Fruit fly (Drosophila melanogaster) whole organism, embryonic: ENCODE results near the gene klar.
A peak's percentile ranks its signal among the peaks of the same experiment; 100 is the strongest.

Experiments used
- Adf1 ChIP-seq: fragments of 200-800 bp; sonication (Bioruptor generic); IDR thresholded peaks from 2 replicates; pipeline ENCODE4 v1.3.6; 2022; ENCODE audit warnings: missing biosample characterization, missing genetic modification characterization
- Atf-2 ChIP-seq: fragments of 200-800 bp; sonication (Bioruptor generic); optimal IDR thresholded peaks from 2 replicates; lab custom pipeline; 2016; ENCODE audit warnings: missing biosample characterization, missing genetic modification characterization
- Atf6 ChIP-seq: fragments of 200-800 bp; sonication (Bioruptor generic); IDR thresholded peaks from 2 replicates; pipeline ENCODE4 v1.3.6; 2022; ENCODE audit warnings: missing biosample characterization, missing genetic modification characterization
- C15 ChIP-seq: fragments of 200-800 bp; sonication (Bioruptor generic); IDR thresholded peaks from 3 replicates; pipeline ENCODE4 v1.3.6; 2022; ENCODE audit warnings: missing biosample characterization, missing genetic modification characterization
- CG11247 ChIP-seq: fragments of 200-800 bp; sonication (Bioruptor generic); IDR thresholded peaks from 2 replicates; pipeline ENCODE4 v1.3.6; 2022; ENCODE audit warnings: missing biosample characterization, missing genetic modification characterization
- CG11456 ChIP-seq: fragments of 200-800 bp; sonication (Bioruptor generic); IDR thresholded peaks from 3 replicates; pipeline ENCODE4 v1.3.6; 2022; ENCODE audit warnings: missing biosample characterization, missing genetic modification characterization
- CG12236 ChIP-seq: fragments of 200-800 bp; sonication (Bioruptor generic); optimal IDR thresholded peaks from 2 replicates; lab custom pipeline; 2016; ENCODE audit warnings: missing biosample characterization, missing genetic modification characterization
- CG12769 ChIP-seq: fragments of 200-800 bp; sonication (Bioruptor generic); optimal IDR thresholded peaks from 2 replicates; lab custom pipeline; 2019; ENCODE audit warnings: missing biosample characterization, mild to moderate bottlenecking, missing genetic modification characterization, moderate library complexity
- CG15514 ChIP-seq: fragments of 200-800 bp; sonication (Bioruptor generic); optimal IDR thresholded peaks from 3 replicates; lab custom pipeline; 2017; ENCODE audit warnings: missing biosample characterization, missing genetic modification characterization, mild to moderate bottlenecking, moderate library complexity, missing genetic modification reagents
- CG30020 ChIP-seq: fragments of 200-800 bp; optimal IDR thresholded peaks from 2 replicates; lab custom pipeline; 2019; ENCODE audit warnings: missing biosample characterization, mild to moderate bottlenecking, missing genetic modification characterization, moderate library complexity
- CG30431 ChIP-seq: fragments of 200-800 bp; sonication (Bioruptor generic); optimal IDR thresholded peaks from 2 replicates; lab custom pipeline; 2017; ENCODE audit warnings: missing biosample characterization, missing genetic modification characterization
- CG3847 ChIP-seq: fragments of 200-800 bp; sonication (Bioruptor generic); IDR thresholded peaks from 2 replicates; pipeline ENCODE4 v1.3.6; 2022; ENCODE audit warnings: missing biosample characterization, missing genetic modification characterization
- CG4360 ChIP-seq: fragments of 200-800 bp; sonication (Bioruptor generic); IDR thresholded peaks from 2 replicates; pipeline ENCODE4 v1.3.6; 2022; ENCODE audit warnings: missing biosample characterization, missing genetic modification characterization
- CG4424 ChIP-seq: fragments of 200-800 bp; sonication (Bioruptor generic); optimal IDR thresholded peaks from 3 replicates; lab custom pipeline; 2016; ENCODE audit warnings: missing biosample characterization, missing genetic modification characterization
- CG6272 ChIP-seq: fragments of 200-800 bp; sonication (Bioruptor generic); IDR thresholded peaks from 2 replicates; pipeline ENCODE4 v1.3.6; 2022; ENCODE audit warnings: missing biosample characterization, missing genetic modification characterization
- CG6654 ChIP-seq: fragments of 200-800 bp; sonication (Bioruptor generic); optimal IDR thresholded peaks from 2 replicates; lab custom pipeline; 2017; ENCODE audit warnings: missing biosample characterization, mild to moderate bottlenecking, missing genetic modification characterization
- CG6683 ChIP-seq: fragments of 200-800 bp; sonication (Bioruptor generic); optimal IDR thresholded peaks from 2 replicates; lab custom pipeline; 2017; ENCODE audit warnings: missing biosample characterization, mild to moderate bottlenecking, missing genetic modification characterization, missing genetic modification reagents
- CG6854 ChIP-seq: fragments of 200-800 bp; sonication (Bioruptor generic); optimal IDR thresholded peaks from 3 replicates; lab custom pipeline; 2017; ENCODE audit warnings: missing biosample characterization, mild to moderate bottlenecking, missing genetic modification characterization
- CG7271 ChIP-seq: fragments of 200-800 bp; sonication (Bioruptor generic); optimal IDR thresholded peaks from 2 replicates; lab custom pipeline; 2018; ENCODE audit warnings: missing biosample characterization, mild to moderate bottlenecking, missing genetic modification characterization, moderate library complexity
- CG7372 ChIP-seq: fragments of 200-800 bp; sonication (Bioruptor generic); IDR thresholded peaks from 2 replicates; pipeline ENCODE4 v1.3.6; 2022; ENCODE audit warnings: missing biosample characterization, missing genetic modification characterization
- CG8478 ChIP-seq: fragments of >200 bp; optimal IDR thresholded peaks from 2 replicates; lab custom pipeline; 2018
- Dll ChIP-seq: fragments of 200-800 bp; sonication (Bioruptor generic); IDR thresholded peaks from 4 replicates; pipeline ENCODE4 v1.3.6; 2022; ENCODE audit warnings: missing biosample characterization, missing genetic modification characterization; ENCODE audit not compliant: partially characterized antibody
- Dp ChIP-seq: fragments of 200-800 bp; sonication (Bioruptor generic); optimal IDR thresholded peaks from 2 replicates; lab custom pipeline; 2018; ENCODE audit warnings: missing biosample characterization, mild to moderate bottlenecking, missing genetic modification characterization, moderate library complexity
- Fer3 ChIP-seq: fragments of 200-800 bp; sonication (Bioruptor generic); optimal IDR thresholded peaks from 2 replicates; lab custom pipeline; 2018; ENCODE audit warnings: missing biosample characterization, mild to moderate bottlenecking, missing genetic modification characterization, moderate library complexity
- Hr3 ChIP-seq: fragments of 200-800 bp; sonication (Bioruptor generic); optimal IDR thresholded peaks from 3 replicates; lab custom pipeline; 2016; ENCODE audit warnings: missing biosample characterization, missing genetic modification characterization
- Hsf ChIP-seq: fragments of 200-800 bp; sonication (Bioruptor generic); optimal IDR thresholded peaks from 3 replicates; lab custom pipeline; 2016; ENCODE audit warnings: missing biosample characterization, missing genetic modification characterization
- Lpt ChIP-seq: fragments of >200 bp; optimal IDR thresholded peaks from 2 replicates; lab custom pipeline; 2018; ENCODE audit warnings: missing biosample characterization, missing genetic modification characterization
- MTF-1 ChIP-seq: fragments of 200-800 bp; sonication (Bioruptor generic); optimal IDR thresholded peaks from 2 replicates; lab custom pipeline; 2018; ENCODE audit warnings: missing biosample characterization, mild to moderate bottlenecking, missing genetic modification characterization, borderline replicate concordance
- Sry-β ChIP-seq: fragments of 200-800 bp; sonication (Bioruptor generic); optimal IDR thresholded peaks from 2 replicates; lab custom pipeline; 2018; ENCODE audit warnings: missing biosample characterization, mild to moderate bottlenecking, missing genetic modification characterization, moderate library complexity
- cg ChIP-seq: fragments of 200-800 bp; sonication (Bioruptor generic); optimal IDR thresholded peaks from 3 replicates; lab custom pipeline; 2019; ENCODE audit warnings: missing biosample characterization, mild to moderate bottlenecking, missing genetic modification characterization, moderate library complexity
- croc ChIP-seq: fragments of 200-800 bp; sonication (Bioruptor generic); conservative IDR thresholded peaks from 3 replicates; pipeline ENCODE4 v1.3.6; 2022; ENCODE audit warnings: missing biosample characterization, missing genetic modification characterization
- ems ChIP-seq: fragments of 200-800 bp; sonication (Bioruptor generic); optimal IDR thresholded peaks from 3 replicates; lab custom pipeline; 2016; ENCODE audit warnings: missing biosample characterization, missing genetic modification characterization
- fd102C ChIP-seq: fragments of 200-800 bp; sonication (Bioruptor generic); optimal IDR thresholded peaks from 2 replicates; lab custom pipeline; 2018; ENCODE audit warnings: missing biosample characterization, mild to moderate bottlenecking, missing genetic modification characterization, moderate library complexity
- fd3F ChIP-seq: fragments of 200-800 bp; sonication (Bioruptor generic); optimal IDR thresholded peaks from 2 replicates; lab custom pipeline; 2018; ENCODE audit warnings: missing biosample characterization, mild to moderate bottlenecking, missing genetic modification characterization, moderate library complexity
- fd96Cb ChIP-seq: fragments of 200-800 bp; sonication (Bioruptor generic); optimal IDR thresholded peaks from 2 replicates; lab custom pipeline; 2018; ENCODE audit warnings: missing biosample characterization, mild to moderate bottlenecking, missing genetic modification characterization, moderate library complexity
- hth ChIP-seq: fragments of >200 bp; optimal IDR thresholded peaks from 2 replicates; lab custom pipeline; 2017; ENCODE audit warnings: inconsistent platforms
- jigr1 ChIP-seq: fragments of 200-800 bp; sonication (Bioruptor generic); IDR thresholded peaks from 3 replicates; pipeline ENCODE4 v1.3.6; 2022; ENCODE audit warnings: missing biosample characterization, missing genetic modification characterization
- lov ChIP-seq, 2 experiments: fragments of 200-800 bp in 1 of 2; fragments of >200 bp in 1 of 2; sonication (Bioruptor generic) in 1 of 2; IDR thresholded peaks in 1 of 2; optimal IDR thresholded peaks in 1 of 2; 2 replicates in 1 of 2; 3 replicates in 1 of 2; pipeline versions ENCODE4 v1.3.6 to Lab custom; 2017 to 2022; ENCODE audit warnings: missing biosample characterization in 1 of 2, missing genetic modification characterization in 1 of 2
- maf-S ChIP-seq: fragments of 200-800 bp; sonication (Bioruptor generic); optimal IDR thresholded peaks from 2 replicates; lab custom pipeline; 2016; ENCODE audit warnings: missing biosample characterization, missing genetic modification characterization
- mld ChIP-seq: fragments of 200-800 bp; sonication (Bioruptor generic); IDR thresholded peaks from 3 replicates; pipeline ENCODE4 v1.3.6; 2022; ENCODE audit warnings: missing biosample characterization, missing genetic modification characterization; ENCODE audit not compliant: partially characterized antibody
- pan ChIP-seq, 4 experiments: fragments of >200 bp in 3 of 4; fragments of 200-800 bp in 1 of 4; sonication (Bioruptor generic) in 1 of 4; optimal IDR thresholded peaks in 3 of 4; IDR thresholded peaks in 1 of 4; 2 replicates each; pipeline versions ENCODE4 v1.3.6 to Lab custom; 2017 to 2022; ENCODE audit warnings: missing biosample characterization in 2 of 4, missing genetic modification characterization in 2 of 4, mixed read lengths in 1 of 4
- prd ChIP-seq, 3 experiments: fragments of >200 bp in 2 of 3; fragments of 200-800 bp in 1 of 3; sonication (Bioruptor generic) in 1 of 3; optimal IDR thresholded peaks in 2 of 3; IDR thresholded peaks in 1 of 3; 2 replicates in 2 of 3; 3 replicates in 1 of 3; pipeline versions ENCODE4 v1.3.6 to Lab custom; 2017 to 2022; ENCODE audit warnings: missing biosample characterization in 1 of 3, missing genetic modification characterization in 1 of 3
- schlank ChIP-seq: fragments of 200-800 bp; sonication (Bioruptor generic); optimal IDR thresholded peaks from 2 replicates; lab custom pipeline; 2018; ENCODE audit warnings: missing biosample characterization, mild to moderate bottlenecking, missing genetic modification characterization
- sens ChIP-seq: fragments of 200-800 bp; sonication (Bioruptor generic); peaks from one replicate; lab custom pipeline; 2016; ENCODE audit warnings: missing biosample characterization, missing genetic modification characterization
- sqz ChIP-seq: fragments of 200-800 bp; sonication (Bioruptor generic); optimal IDR thresholded peaks from 3 replicates; lab custom pipeline; 2018; ENCODE audit warnings: missing biosample characterization, mild to moderate bottlenecking, missing genetic modification characterization
- tup ChIP-seq: fragments of 200-800 bp; sonication (Bioruptor generic); optimal IDR thresholded peaks from 2 replicates; lab custom pipeline; 2016; ENCODE audit warnings: missing biosample characterization, mild to moderate bottlenecking, missing genetic modification characterization, moderate library complexity
- vnd ChIP-seq: fragments of 200-800 bp; sonication (Bioruptor generic); IDR thresholded peaks from 3 replicates; pipeline ENCODE4 v1.3.6; 2022; ENCODE audit warnings: missing biosample characterization, missing genetic modification characterization; ENCODE audit not compliant: partially characterized antibody
- vvl ChIP-seq: fragments of 200-800 bp; sonication (Bioruptor generic); IDR thresholded peaks from 2 replicates; pipeline ENCODE4 v1.3.6; 2022; ENCODE audit warnings: missing biosample characterization, missing genetic modification characterization
- wek ChIP-seq: fragments of 200-800 bp; sonication (Bioruptor generic); optimal IDR thresholded peaks from 3 replicates; lab custom pipeline; 2018; ENCODE audit warnings: missing biosample characterization, mild to moderate bottlenecking, missing genetic modification characterization, moderate library complexity

Gene klar

DNA sequence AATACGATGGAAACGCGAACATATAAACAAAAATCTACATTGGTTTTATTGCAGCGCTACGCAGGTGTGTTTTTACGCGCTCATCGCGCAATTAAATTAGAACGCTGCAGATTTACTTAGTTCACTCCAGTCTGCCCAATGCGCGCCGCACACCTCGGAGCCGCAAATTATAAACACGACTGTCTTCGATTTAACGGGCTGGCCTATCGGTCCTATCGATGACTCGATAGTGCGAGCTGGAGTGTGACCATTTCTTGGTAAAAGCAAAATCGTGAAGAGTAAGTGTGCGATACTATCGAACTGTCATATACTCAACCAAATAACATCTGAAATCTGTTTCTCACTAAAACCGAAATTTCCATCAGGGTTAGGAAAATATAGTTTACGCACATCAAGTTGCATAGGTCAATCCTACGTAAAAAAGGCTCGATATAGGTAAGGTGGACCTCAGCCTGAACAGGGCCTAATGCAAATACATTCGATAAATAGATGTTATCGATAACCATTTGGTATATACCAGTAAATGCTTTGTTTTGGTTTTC, at the start of gene klar, which contains the start of gene BORCS6 (continued):
- TF ChIP-seq lov (optimal IDR thresholded peaks at IDR 0.05; lab: Kevin White, UChicago) (no peak), lov (GFP tag; IDR thresholded peaks at IDR 0.05; lab: Robert Waterston, UW) (no peak), hth (lab: Kevin White, UChicago) (no peak), cg (no peak), CG8478 (lab: Kevin White, UChicago) (no peak), CG7372 (GFP tag; lab: Robert Waterston, UW) (no peak), schlank (peak; percentile 34), CG6683 (GFP tag; lab: Kevin White, UChicago) (peak; percentile 0), Adf1 (GFP tag; lab: Robert Waterston, UW) (no peak; the same call in 1 of the 2 replicates), wek (GFP tag; lab: Kevin White, UChicago) (no peak), CG30020 (tag; lab: Kevin White, UChicago) (peak; percentile 95), maf-S (peak; percentile 68), CG11456 (GFP tag; lab: Robert Waterston, UW) (no peak), vvl (peak; percentile 75), CG11247 (GFP tag; lab: Robert Waterston, UW) (0 out of 2 replicates have a peak, but pooled peaks have one; percentile 17), croc (GFP tag; lab: Robert Waterston, UW) (no peak), C15 (GFP tag; lab: Robert Waterston, UW) (no peak), jigr1 (GFP tag; lab: Robert Waterston, UW) (no peak), MTF-1 (no peak), CG15514 (GFP tag; lab: Kevin White, UChicago) (peak; percentile 71), CG12236 (GFP tag; lab: Kevin White, UChicago) (peak; percentile 18), Dll (GFP tag; lab: Robert Waterston, UW) (peak; percentile 99), CG6272 (no peak), CG6854 (GFP tag; lab: Kevin White, UChicago) (peak; percentile 29), CG4424 (no peak), Lpt (GFP tag; lab: Kevin White, UChicago) (no peak), sqz (no peak), Sry-β (GFP tag; lab: Kevin White, UChicago) (peak; percentile 8), Atf6 (GFP tag; lab: Robert Waterston, UW) (peak; percentile 59), vnd (GFP tag; lab: Robert Waterston, UW) (peak; percentile 95), ems (GFP tag; lab: Kevin White, UChicago) (no peak), CG30431 (no peak), Fer3 (tag; lab: Kevin White, UChicago) (peak; percentile 26), CG7271 (no peak), prd (optimal IDR thresholded peaks at IDR 0.05; lab: Kevin White, UChicago) (no peak), prd (GFP tag; IDR thresholded peaks at IDR 0.05; lab: Robert Waterston, UW) (peak; percentile 66), Dp (GFP tag; lab: Kevin White, UChicago) (peak; percentile 48), mld (GFP tag; lab: Robert Waterston, UW) (peak; percentile 93), pan (optimal IDR thresholded peaks at IDR 0.05; lab: Kevin White, UChicago) (no peak), pan (GFP tag; optimal IDR thresholded peaks at IDR 0.05 in 1 of 2, IDR thresholded peaks at IDR 0.05 in 1 of 2) (peak in 1 of 2 experiments; percentile 34), fd3F (GFP tag; lab: Kevin White, UChicago) (no peak), fd96Cb (tag; lab: Kevin White, UChicago) (peak; percentile 15), tup (no peak), Hr3 (GFP tag; lab: Kevin White, UChicago) (peak; percentile 58), CG3847 (GFP tag; lab: Robert Waterston, UW) (peak; percentile 83), CG6654 (no peak), Hsf (GFP tag; lab: Kevin White, UChicago) (peak; percentile 57), CG4360 (GFP tag; lab: Robert Waterston, UW) (no peak; the same call in 1 of the 2 replicates), CG12769 (peak; percentile 81), sens (GFP tag; lab: Kevin White, UChicago) (peak; percentile 97), Atf-2 (GFP tag; lab: Kevin White, UChicago) (peak; percentile 38), fd102C (no peak)
